Worm (Caenorhabditis elegans) whole organism, midembryonic: ENCODE results near the gene lig-1.

Source experiments
- T22C8.4 ChIP-seq: fragments of 200-800 bp; sonication (Bioruptor generic); IDR thresholded peaks from 2 replicates; pipeline ENCODE4 v1.3.6; 2022; ENCODE audit warnings: missing genetic modification characterization, missing compliant biosample characterization
- cog-1 ChIP-seq: sonication (generic microtip); optimal IDR thresholded peaks from 2 replicates; lab custom pipeline; 2016; ENCODE audit warnings: missing genetic modification characterization, missing compliant biosample characterization
- flt-1 ChIP-seq: fragments of 200-800 bp; sonication (Bioruptor generic); IDR thresholded peaks from 2 replicates; pipeline ENCODE4 v1.3.6; 2022; ENCODE audit warnings: missing genetic modification characterization, missing compliant biosample characterization
- med-1 ChIP-seq: sonication (generic microtip); optimal IDR thresholded peaks from 2 replicates; lab custom pipeline; 2017; ENCODE audit warnings: missing genetic modification characterization, mild to moderate bottlenecking, missing compliant biosample characterization, antibody characterized with exemption, missing genetic modification reagents; ENCODE audit not compliant: insufficient read depth
- ref-1 ChIP-seq: fragments of 200-800 bp; sonication (Bioruptor generic); conservative IDR thresholded peaks from 2 replicates; pipeline ENCODE4 v1.3.6; 2022; ENCODE audit warnings: missing genetic modification reagents, missing genetic modification characterization, missing compliant biosample characterization
- ztf-23 ChIP-seq: fragments of 200-800 bp; sonication (Bioruptor generic); IDR thresholded peaks from 2 replicates; pipeline ENCODE4 v1.3.6; 2022; ENCODE audit warnings: missing genetic modification reagents, missing genetic modification characterization, missing compliant biosample characterization
- ztf-29 ChIP-seq: fragments of 200-800 bp; sonication (Bioruptor generic); IDR thresholded peaks from 2 replicates; pipeline ENCODE4 v1.3.6; 2022; ENCODE audit warnings: missing genetic modification reagents, missing genetic modification characterization, missing compliant biosample characterization

DNA sequence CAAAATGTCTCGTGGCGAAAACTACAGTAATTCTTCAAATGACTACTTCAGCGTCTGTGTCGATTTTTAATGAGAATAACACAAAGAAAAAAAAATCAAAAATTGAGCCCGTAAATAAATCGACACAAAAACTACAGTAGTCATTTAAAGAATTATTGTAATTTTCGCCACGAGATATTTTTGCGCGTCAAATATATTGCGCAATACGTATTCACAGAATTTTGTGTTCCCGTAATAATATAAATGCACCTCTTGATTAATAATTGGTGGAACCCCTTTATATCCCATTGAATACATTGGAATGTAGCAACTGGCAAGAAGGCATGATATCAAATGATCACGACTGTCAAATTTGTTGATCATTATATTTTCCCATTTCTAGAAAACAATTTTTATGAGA is 45.0 kb upstream of the lig-1 start:
- TF ChIP-seq cog-1 (no peak), ref-1 (GFP tag; lab: Robert Waterston, UW) (no peak), med-1 (GFP tag; lab: Kevin White, UChicago) (no peak), flt-1 (GFP tag; lab: Robert Waterston, UW) (no peak), ztf-29 (no peak), ztf-23 (GFP tag; lab: Robert Waterston, UW) (no peak), T22C8.4 (GFP tag; lab: Robert Waterston, UW) (no peak)
